Worm (Caenorhabditis elegans) whole organism, mixed stage, embryonic: ENCODE data around the gene cysl-1.

ENCODE experiments used
- M03D4.4 ChIP-seq: sonication (generic microtip); optimal IDR thresholded peaks from 2 replicates; lab custom pipeline; 2017; ENCODE audit warnings: mild to moderate bottlenecking, missing genetic modification characterization, missing compliant biosample characterization
- bed-3 ChIP-seq: fragments of 200-800 bp; sonication (Bioruptor generic); optimal IDR thresholded peaks from 3 replicates; lab custom pipeline; 2018; ENCODE audit warnings: mild to moderate bottlenecking, missing genetic modification characterization, moderate library complexity, missing compliant biosample characterization
- blmp-1 ChIP-seq: fragments of 150-350 bp; optimal IDR thresholded peaks from 2 replicates; lab custom pipeline; 2014; ENCODE audit warnings: missing biosample characterization, missing genetic modification characterization
- ceh-39 ChIP-seq: fragments of 150-350 bp; optimal IDR thresholded peaks from 2 replicates; lab custom pipeline; 2014; ENCODE audit warnings: missing biosample characterization, missing genetic modification characterization
- ceh-43 ChIP-seq: fragments of 200-800 bp; sonication (Bioruptor generic); optimal IDR thresholded peaks from 2 replicates; lab custom pipeline; 2018; ENCODE audit warnings: mild to moderate bottlenecking, missing genetic modification characterization, moderate library complexity, missing compliant biosample characterization
- ceh-83 ChIP-seq: fragments of 200-800 bp; sonication (Bioruptor generic); optimal IDR thresholded peaks from 2 replicates; lab custom pipeline; 2018; ENCODE audit warnings: mild to moderate bottlenecking, missing genetic modification characterization, missing compliant biosample characterization
- ces-1 ChIP-seq: fragments of 150-350 bp; optimal IDR thresholded peaks from 2 replicates; lab custom pipeline; 2014; ENCODE audit warnings: missing biosample characterization, missing genetic modification reagents, missing genetic modification characterization
- cnd-1 ChIP-seq: fragments of 200-800 bp; sonication (Bioruptor generic); optimal IDR thresholded peaks from 2 replicates; lab custom pipeline; 2018; ENCODE audit warnings: mild to moderate bottlenecking, missing genetic modification characterization, missing compliant biosample characterization
- elt-1 ChIP-seq: sonication (generic microtip); optimal IDR thresholded peaks from 2 replicates; lab custom pipeline; 2017; ENCODE audit warnings: missing genetic modification characterization, mild to moderate bottlenecking, missing compliant biosample characterization, antibody characterized with exemption, moderate library complexity, borderline replicate concordance; ENCODE audit not compliant: insufficient read depth
- elt-3 ChIP-seq: fragments of 150-350 bp; optimal IDR thresholded peaks from 2 replicates; lab custom pipeline; 2014; ENCODE audit warnings: missing biosample characterization, missing genetic modification characterization
- flh-1 ChIP-seq: fragments of 200-800 bp; sonication (Bioruptor generic); optimal IDR thresholded peaks from 2 replicates; lab custom pipeline; 2018; ENCODE audit warnings: mild to moderate bottlenecking, missing genetic modification characterization, moderate library complexity, missing compliant biosample characterization
- ham-2 ChIP-seq: fragments of 200-800 bp; sonication (Bioruptor generic); optimal IDR thresholded peaks from 2 replicates; lab custom pipeline; 2018; ENCODE audit warnings: mild to moderate bottlenecking, missing genetic modification characterization, missing compliant biosample characterization
- hlh-1 ChIP-seq: fragments of 150-350 bp; optimal IDR thresholded peaks from 2 replicates; lab custom pipeline; 2014; ENCODE audit warnings: missing biosample characterization, missing genetic modification reagents, missing genetic modification characterization
- lin-13 ChIP-seq: fragments of 150-350 bp; optimal IDR thresholded peaks from 2 replicates; lab custom pipeline; 2014; ENCODE audit warnings: missing biosample characterization, missing genetic modification characterization
- lin-32 ChIP-seq: fragments of 200-800 bp; sonication (Bioruptor generic); optimal IDR thresholded peaks from 2 replicates; lab custom pipeline; 2018; ENCODE audit warnings: mild to moderate bottlenecking, missing genetic modification characterization, missing compliant biosample characterization
- lsy-2 ChIP-seq: fragments of 150-350 bp; optimal IDR thresholded peaks from 2 replicates; lab custom pipeline; 2014; ENCODE audit warnings: missing biosample characterization, missing genetic modification characterization
- mab-5 ChIP-seq: fragments of 150-350 bp; optimal IDR thresholded peaks from 2 replicates; lab custom pipeline; 2014; ENCODE audit warnings: missing biosample characterization, missing genetic modification characterization
- mls-2 ChIP-seq: sonication (generic microtip); optimal IDR thresholded peaks from 2 replicates; lab custom pipeline; 2016; ENCODE audit warnings: mild to moderate bottlenecking, missing genetic modification characterization, moderate library complexity, missing compliant biosample characterization
- nhr-12 ChIP-seq: fragments of 150-350 bp; optimal IDR thresholded peaks from 2 replicates; lab custom pipeline; 2014; ENCODE audit warnings: missing biosample characterization, missing genetic modification characterization
- nhr-2 ChIP-seq: fragments of 150-350 bp; optimal IDR thresholded peaks from 2 replicates; lab custom pipeline; 2014; ENCODE audit warnings: missing biosample characterization, missing genetic modification characterization
- nhr-237 ChIP-seq: fragments of 150-350 bp; optimal IDR thresholded peaks from 2 replicates; lab custom pipeline; 2014; ENCODE audit warnings: missing biosample characterization, missing genetic modification characterization
- nhr-76 ChIP-seq: sonication (generic microtip); optimal IDR thresholded peaks from 2 replicates; lab custom pipeline; 2017; ENCODE audit warnings: missing biosample characterization, missing genetic modification characterization
- pha-4 ChIP-seq: fragments of 150-350 bp; optimal IDR thresholded peaks from 2 replicates; lab custom pipeline; 2018; ENCODE audit warnings: missing biosample characterization, missing genetic modification reagents, missing genetic modification characterization
- sem-2 ChIP-seq: fragments of 200-800 bp; sonication (Bioruptor generic); optimal IDR thresholded peaks from 2 replicates; lab custom pipeline; 2018; ENCODE audit warnings: mild to moderate bottlenecking, missing genetic modification characterization, missing compliant biosample characterization
- snpc-4 ChIP-seq: fragments of 150-350 bp; optimal IDR thresholded peaks from 2 replicates; lab custom pipeline; 2014; ENCODE audit warnings: missing biosample characterization, missing genetic modification characterization
- sptf-1 ChIP-seq: sonication (generic microtip); optimal IDR thresholded peaks from 2 replicates; lab custom pipeline; 2017; ENCODE audit warnings: mild to moderate bottlenecking, missing genetic modification characterization, moderate library complexity, missing compliant biosample characterization
- unc-120 ChIP-seq: sonication (generic microtip); optimal IDR thresholded peaks from 2 replicates; lab custom pipeline; 2017; ENCODE audit warnings: missing genetic modification characterization, missing compliant biosample characterization; ENCODE audit not compliant: poor library complexity, severe bottlenecking
- unc-39 ChIP-seq: fragments of 150-350 bp; optimal IDR thresholded peaks from 2 replicates; lab custom pipeline; 2014; ENCODE audit warnings: missing biosample characterization, missing genetic modification characterization
- unc-62 ChIP-seq: fragments of 150-350 bp; optimal IDR thresholded peaks from 2 replicates; lab custom pipeline; 2014; ENCODE audit warnings: missing biosample characterization, missing genetic modification reagents, missing genetic modification characterization
- ztf-11 ChIP-seq: fragments of 150-350 bp; optimal IDR thresholded peaks from 2 replicates; lab custom pipeline; 2014; ENCODE audit warnings: missing biosample characterization, missing genetic modification characterization

Gene cysl-1

ce11 chrX:9999192-9999591, 44.9 kb upstream of the cysl-1 start, which contains the start of gene grk-1:
TSS of gene grk-1 (minus strand) at chrX:9999208.
- TF ChIP-seq unc-39 (tag; lab: Kevin White, UChicago) (no peak), lin-13 (tag; lab: Kevin White, UChicago) (no peak), mab-5 (tag; lab: Kevin White, UChicago) (no peak), ces-1 (GFP tag; lab: Kevin White, UChicago) (peak; percentile 31), ztf-11 (tag; lab: Kevin White, UChicago) (no peak), sem-2 (GFP tag; lab: Kevin White, UChicago) (no peak)

DNA sequence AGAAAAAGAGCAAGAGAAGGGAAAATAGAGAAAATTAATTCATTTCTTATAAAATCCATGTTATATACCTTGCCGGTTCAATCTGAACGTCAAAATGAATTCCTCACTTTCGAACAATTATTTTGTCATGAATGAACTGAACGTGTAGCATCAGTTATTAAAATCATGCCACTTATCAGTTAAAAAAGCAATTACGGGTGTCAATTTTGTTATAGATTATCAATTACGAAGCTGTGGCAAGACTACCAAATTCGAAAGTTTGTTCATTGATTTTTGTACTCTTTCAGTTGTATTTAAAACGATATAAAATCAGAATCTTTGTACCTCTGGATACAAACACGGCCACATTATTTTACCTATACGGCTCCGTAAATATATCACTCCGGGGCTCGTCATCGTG, 43.0 kb upstream of the cysl-1 start:
- TF ChIP-seq ham-2 (GFP tag; lab: Kevin White, UChicago) = no peak
- TF ChIP-seq ceh-39 = no peak
- TF ChIP-seq unc-62 = no peak
- no peak for TF ChIP-seq ztf-11 (tag; lab: Kevin White, UChicago)
- TF ChIP-seq lsy-2 (tag; lab: Kevin White, UChicago) = no peak
- TF ChIP-seq sptf-1 = no peak
- TF ChIP-seq unc-120 = no peak
- no peak for TF ChIP-seq mab-5 (tag; lab: Kevin White, UChicago)
- TF ChIP-seq, all 35 proteins: peak for 0

DNA sequence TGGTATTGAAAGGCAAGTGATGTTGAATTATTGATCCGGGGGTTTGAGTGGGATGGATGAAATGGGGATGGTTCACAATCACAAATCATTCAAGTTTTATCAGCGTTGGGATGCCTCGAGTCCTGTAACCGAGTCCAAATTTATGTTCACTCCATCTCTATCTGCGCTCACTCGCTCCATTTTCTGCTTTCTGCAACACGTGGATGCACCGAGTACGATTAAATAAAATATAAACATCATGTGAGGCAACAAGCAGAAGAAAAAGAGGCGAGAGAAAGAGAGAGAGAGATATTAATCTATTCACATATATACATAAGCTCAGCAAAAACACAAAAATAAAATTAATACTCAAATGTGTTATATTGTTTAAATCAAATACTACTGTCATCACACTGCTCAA, 38.8 kb upstream of the cysl-1 start:
- TF ChIP-seq ceh-83 (GFP tag; lab: Kevin White, UChicago) (no peak), flh-1 (GFP tag; lab: Kevin White, UChicago) (no peak), nhr-76 (tag; lab: Kevin White, UChicago) (no peak), blmp-1 (tag; lab: Kevin White, UChicago) (no peak), ztf-11 (tag; lab: Kevin White, UChicago) (no peak), elt-3 (no peak)

- TF ChIP-seq lin-32 (no peak), ham-2 (GFP tag; lab: Kevin White, UChicago) (peak; percentile 78), cnd-1 (tag; lab: Kevin White, UChicago) (peak; percentile 45)
Observed at ce11 chrX:9988884-9989283, 34.6 kb upstream of the cysl-1 start.

DNA sequence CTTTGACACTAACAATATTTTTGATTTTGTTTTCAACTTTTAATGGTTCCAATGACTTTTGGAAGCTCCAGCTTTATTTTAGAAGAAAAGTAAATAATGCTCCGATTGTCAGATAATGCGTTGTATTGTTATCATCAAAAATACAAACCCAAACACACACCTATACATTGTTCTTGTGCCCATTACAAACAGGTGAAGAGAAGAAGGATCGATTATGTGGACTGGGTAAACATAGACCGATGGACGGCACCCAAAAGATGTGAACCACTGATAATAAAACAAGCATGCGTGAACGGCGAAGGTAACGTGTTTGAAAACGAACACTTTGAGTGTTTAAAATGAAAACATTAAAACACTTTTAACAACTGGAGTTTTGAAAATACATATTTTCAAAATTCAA, 32.8 kb upstream of the cysl-1 start:
- TF ChIP-seq pha-4 (tag; lab: Kevin White, UChicago) (peak; percentile 28), mls-2 (tag; lab: Kevin White, UChicago) (no peak), cnd-1 (tag; lab: Kevin White, UChicago) (no peak), unc-62 (no peak), blmp-1 (tag; lab: Kevin White, UChicago) (no peak), nhr-12 (tag; lab: Kevin White, UChicago) (no peak), ham-2 (GFP tag; lab: Kevin White, UChicago) (no peak), ceh-83 (GFP tag; lab: Kevin White, UChicago) (no peak), nhr-76 (tag; lab: Kevin White, UChicago) (no peak), elt-1 (tag; lab: Kevin White, UChicago) (peak; percentile 4), unc-39 (tag; lab: Kevin White, UChicago) (no peak), hlh-1 (tag; lab: Kevin White, UChicago) (no peak), nhr-2 (tag; lab: Kevin White, UChicago) (no peak), lsy-2 (tag; lab: Kevin White, UChicago) (no peak), snpc-4 (tag; lab: Kevin White, UChicago) (no peak), M03D4.4 (tag; lab: Kevin White, UChicago) (no peak)

DNA sequence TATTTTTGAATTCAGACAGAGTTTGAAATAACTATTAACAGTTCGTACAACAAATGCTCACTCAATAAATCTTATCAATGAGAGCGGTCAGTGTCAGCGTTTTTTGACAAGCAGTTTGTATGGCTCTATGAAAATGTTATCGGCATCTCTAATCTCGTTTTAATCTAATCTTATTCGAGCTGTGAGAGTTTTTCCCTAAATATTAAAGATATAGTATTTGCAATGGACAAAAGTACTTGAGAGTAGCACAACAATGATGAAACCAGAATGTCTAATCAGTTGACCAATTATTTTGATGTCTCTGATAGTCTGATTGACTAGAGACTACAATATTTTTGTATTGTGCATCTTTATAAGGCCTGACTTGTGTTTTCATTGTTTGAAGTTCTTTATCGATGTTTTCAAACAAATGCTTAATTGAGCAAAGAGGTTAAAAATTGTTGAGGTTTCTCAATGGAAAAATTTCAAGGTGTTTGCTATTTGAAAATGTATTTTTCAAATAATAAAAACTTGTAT, 30.6 kb upstream of the cysl-1 start, which contains the start of gene F19C6.5:
F19C6.5 (minus strand) TSS at position 51 of the 516 bp plus-strand sequence.
- no peak for TF ChIP-seq M03D4.4 (tag; lab: Kevin White, UChicago)
- TF ChIP-seq flh-1 (GFP tag; lab: Kevin White, UChicago) = no peak
- TF ChIP-seq unc-120 = no peak
- TF ChIP-seq lin-13 (tag; lab: Kevin White, UChicago) = no peak
- no peak for TF ChIP-seq bed-3
- no peak for TF ChIP-seq hlh-1 (tag; lab: Kevin White, UChicago)
- no peak for TF ChIP-seq ceh-83 (GFP tag; lab: Kevin White, UChicago)
- no peak for TF ChIP-seq snpc-4 (tag; lab: Kevin White, UChicago)
- no peak for TF ChIP-seq ceh-43 (GFP tag; lab: Kevin White, UChicago)
- TF ChIP-seq unc-62 = no peak
- TF ChIP-seq nhr-12 (tag; lab: Kevin White, UChicago) = no peak
- TF ChIP-seq mls-2 (tag; lab: Kevin White, UChicago) = no peak
- no peak for TF ChIP-seq nhr-76 (tag; lab: Kevin White, UChicago)
- no peak for TF ChIP-seq sptf-1
- TF ChIP-seq nhr-237 = no peak
- TF ChIP-seq ceh-39 = no peak
- no peak for TF ChIP-seq pha-4 (tag; lab: Kevin White, UChicago)
- TF ChIP-seq, all 35 proteins: peak for 0
